Worm (Caenorhabditis elegans) whole organism, late embryonic: ENCODE results near the gene C26D10.3.

Experiments
- C38D4.7 ChIP-seq: fragments of 200-800 bp; sonication (Bioruptor generic); optimal IDR thresholded peaks from 2 replicates; lab custom pipeline; 2018; ENCODE audit warnings: mild to moderate bottlenecking, missing genetic modification characterization, moderate library complexity, missing compliant biosample characterization
- F13H6.1 ChIP-seq: sonication (generic microtip); optimal IDR thresholded peaks from 2 replicates; lab custom pipeline; 2016; ENCODE audit warnings: missing genetic modification characterization, missing compliant biosample characterization
- K09A11.1 ChIP-seq: sonication (generic microtip); optimal IDR thresholded peaks from 2 replicates; lab custom pipeline; 2017; ENCODE audit warnings: antibody characterized with exemption, mild to moderate bottlenecking, missing genetic modification characterization, missing compliant biosample characterization; ENCODE audit not compliant: insufficient read depth
- Y22D7AL.16 ChIP-seq: sonication (generic microtip); optimal IDR thresholded peaks from 2 replicates; lab custom pipeline; 2016; ENCODE audit warnings: missing genetic modification characterization, missing compliant biosample characterization
- ama-1 ChIP-seq: fragments of 150-350 bp; optimal IDR thresholded peaks from 2 replicates; lab custom pipeline; 2014
- ceh-14 ChIP-seq: sonication (generic microtip); optimal IDR thresholded peaks from 2 replicates; lab custom pipeline; 2016; ENCODE audit warnings: missing genotype, missing genetic modification characterization, missing compliant biosample characterization
- ceh-19 ChIP-seq: fragments of 200-800 bp; sonication (Bioruptor generic); optimal IDR thresholded peaks from 2 replicates; lab custom pipeline; 2018; ENCODE audit warnings: mild to moderate bottlenecking, missing genetic modification characterization, missing compliant biosample characterization
- ceh-24 ChIP-seq: sonication (generic microtip); optimal IDR thresholded peaks from 2 replicates; lab custom pipeline; 2016; ENCODE audit warnings: mild to moderate bottlenecking, missing genetic modification characterization, missing compliant biosample characterization
- ceh-45 ChIP-seq: fragments of 200-800 bp; sonication (Bioruptor generic); IDR thresholded peaks from 2 replicates; pipeline ENCODE4 v1.3.6; 2022; ENCODE audit warnings: missing genetic modification reagents, missing genetic modification characterization, missing compliant biosample characterization
- ceh-48 ChIP-seq: sonication (generic microtip); optimal IDR thresholded peaks from 2 replicates; lab custom pipeline; 2016; ENCODE audit warnings: missing genetic modification characterization, inconsistent platforms, missing compliant biosample characterization
- elt-2 ChIP-seq: sonication (generic microtip); optimal IDR thresholded peaks from 2 replicates; lab custom pipeline; 2016; ENCODE audit warnings: missing genetic modification reagents, missing genetic modification characterization, missing compliant biosample characterization
- ets-4 ChIP-seq: sonication (generic microtip); optimal IDR thresholded peaks from 2 replicates; lab custom pipeline; 2016; ENCODE audit warnings: missing genetic modification characterization, missing compliant biosample characterization
- hlh-30 ChIP-seq: sonication (generic microtip); optimal IDR thresholded peaks from 2 replicates; lab custom pipeline; 2017; ENCODE audit warnings: antibody characterized with exemption, missing genetic modification characterization, missing compliant biosample characterization; ENCODE audit not compliant: insufficient read depth
- hlh-6 ChIP-seq: sonication (generic microtip); optimal IDR thresholded peaks from 2 replicates; lab custom pipeline; 2016; ENCODE audit warnings: missing genotype, missing genetic modification characterization, missing compliant biosample characterization
- lim-6 ChIP-seq: sonication (generic microtip); optimal IDR thresholded peaks from 2 replicates; lab custom pipeline; 2016; ENCODE audit warnings: missing genetic modification characterization, missing compliant biosample characterization
- lin-11 ChIP-seq: fragments of 200-800 bp; sonication (Bioruptor generic); optimal IDR thresholded peaks from 2 replicates; lab custom pipeline; 2018; ENCODE audit warnings: mild to moderate bottlenecking, missing genetic modification characterization, missing compliant biosample characterization
- madf-2 ChIP-seq: sonication (generic microtip); optimal IDR thresholded peaks from 2 replicates; lab custom pipeline; 2017; ENCODE audit warnings: missing genetic modification characterization, missing compliant biosample characterization
- mec-3 ChIP-seq: sonication (generic microtip); optimal IDR thresholded peaks from 2 replicates; lab custom pipeline; 2016; ENCODE audit warnings: borderline replicate concordance, missing genetic modification characterization, missing compliant biosample characterization
- nfya-1 ChIP-seq: sonication (generic microtip); optimal IDR thresholded peaks from 2 replicates; lab custom pipeline; 2017; ENCODE audit warnings: missing genetic modification characterization, mild to moderate bottlenecking, missing compliant biosample characterization, antibody characterized with exemption, moderate library complexity
- nhr-11 ChIP-seq: fragments of 150-350 bp; optimal IDR thresholded peaks from 2 replicates; lab custom pipeline; 2014; ENCODE audit warnings: missing biosample characterization, missing genetic modification characterization
- nhr-232 ChIP-seq: sonication (generic microtip); optimal IDR thresholded peaks from 2 replicates; lab custom pipeline; 2016; ENCODE audit warnings: missing genetic modification characterization, missing compliant biosample characterization
- npax-4 ChIP-seq: sonication (generic microtip); optimal IDR thresholded peaks from 2 replicates; lab custom pipeline; 2016; ENCODE audit warnings: missing genetic modification characterization, missing compliant biosample characterization
- pat-9 ChIP-seq: fragments of 200-800 bp; sonication (Bioruptor generic); optimal IDR thresholded peaks from 2 replicates; lab custom pipeline; 2018; ENCODE audit warnings: mild to moderate bottlenecking, missing genetic modification characterization, moderate library complexity, missing compliant biosample characterization
- pax-1 ChIP-seq: fragments of 150-350 bp; optimal IDR thresholded peaks from 2 replicates; lab custom pipeline; 2014; ENCODE audit warnings: missing biosample characterization, missing genetic modification characterization
- pha-2 ChIP-seq: sonication (generic microtip); optimal IDR thresholded peaks from 2 replicates; lab custom pipeline; 2017; ENCODE audit warnings: mild to moderate bottlenecking, missing genetic modification characterization, missing compliant biosample characterization
- pha-4 ChIP-seq: fragments of 150-350 bp; optimal IDR thresholded peaks from 2 replicates; lab custom pipeline; 2018; ENCODE audit warnings: missing biosample characterization, missing genetic modification reagents, missing genetic modification characterization
- pros-1 ChIP-seq: fragments of 150-350 bp; optimal IDR thresholded peaks from 2 replicates; lab custom pipeline; 2014; ENCODE audit warnings: missing biosample characterization, missing genetic modification reagents, missing genetic modification characterization
- ref-2 ChIP-seq: sonication (generic microtip); optimal IDR thresholded peaks from 2 replicates; lab custom pipeline; 2016; ENCODE audit warnings: missing genetic modification characterization, missing compliant biosample characterization
- sdc-2 ChIP-seq: sonication (generic microtip); optimal IDR thresholded peaks from 2 replicates; lab custom pipeline; 2016; ENCODE audit warnings: missing genotype, missing genetic modification characterization, missing compliant biosample characterization
- sox-2 ChIP-seq: fragments of 200-800 bp; sonication (Bioruptor generic); IDR thresholded peaks from 2 replicates; pipeline ENCODE4 v1.3.6; 2022; ENCODE audit warnings: missing genetic modification reagents, missing genetic modification characterization, missing compliant biosample characterization
- tbx-7 ChIP-seq: sonication (generic microtip); optimal IDR thresholded peaks from 2 replicates; lab custom pipeline; 2016; ENCODE audit warnings: missing genotype, missing genetic modification characterization, missing compliant biosample characterization
- unc-3 ChIP-seq, 2 experiments: fragments of 200-800 bp in 1 of 2; sonication (Bioruptor generic) in 1 of 2; sonication (generic microtip) in 1 of 2; conservative IDR thresholded peaks in 1 of 2; optimal IDR thresholded peaks in 1 of 2; 2 replicates each; pipeline versions ENCODE4 v1.3.6 to Lab custom; 2016 to 2022; ENCODE audit warnings: missing compliant biosample characterization in 2 of 2, missing genetic modification characterization in 2 of 2, missing genetic modification reagents in 1 of 2
- unc-55 ChIP-seq: sonication (generic microtip); optimal IDR thresholded peaks from 2 replicates; lab custom pipeline; 2017; ENCODE audit warnings: missing biosample characterization, missing genetic modification reagents, missing genetic modification characterization
- unc-86 ChIP-seq: sonication (generic microtip); optimal IDR thresholded peaks from 2 replicates; lab custom pipeline; 2016; ENCODE audit warnings: missing genetic modification characterization, missing compliant biosample characterization
- zip-5 ChIP-seq: sonication (generic microtip); optimal IDR thresholded peaks from 2 replicates; lab custom pipeline; 2016; ENCODE audit warnings: missing genetic modification characterization, missing compliant biosample characterization
- ztf-16 ChIP-seq: sonication (generic microtip); optimal IDR thresholded peaks from 2 replicates; lab custom pipeline; 2017; ENCODE audit warnings: missing genetic modification characterization, missing compliant biosample characterization

Gene C26D10.3

DNA sequence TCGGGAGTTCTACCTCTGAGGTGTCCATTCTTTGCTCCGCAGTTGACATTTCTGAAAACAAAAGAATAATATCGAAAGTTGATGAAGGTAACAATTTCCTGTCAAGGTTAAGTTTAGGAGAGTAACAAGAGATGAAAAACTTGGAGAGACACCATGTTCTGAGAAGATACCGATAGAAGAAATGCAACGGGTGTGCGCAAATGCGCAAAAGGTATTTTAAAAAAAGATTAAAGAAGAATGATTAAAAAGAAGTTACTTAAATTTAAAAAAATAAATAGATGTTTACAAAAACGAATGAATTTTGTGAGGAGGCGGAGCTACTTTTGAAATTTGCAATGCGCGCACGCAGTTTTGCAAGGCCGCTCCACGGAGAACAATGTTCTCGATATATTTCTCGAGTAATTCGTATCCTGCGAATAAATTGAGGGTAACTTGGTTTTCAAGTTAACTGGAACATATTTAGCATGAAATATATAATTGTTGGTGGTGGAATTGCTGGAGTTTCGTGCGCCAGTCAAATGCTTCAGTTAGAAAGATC lies at the start of gene C26D10.3, which contains the start of gene ran-3 (continued):
- TF ChIP-seq unc-55 (GFP tag; lab: Kevin White, UChicago) (no peak), pha-4 (tag; lab: Kevin White, UChicago) (no peak), hlh-6 (tag; lab: Kevin White, UChicago) (no peak), unc-3 (GFP tag; conservative IDR thresholded peaks at IDR 0.05; lab: Robert Waterston, UW) (no peak), unc-3 (tag; optimal IDR thresholded peaks at IDR 0.05; lab: Kevin White, UChicago) (no peak), npax-4 (no peak), F13H6.1 (no peak), sdc-2 (tag; lab: Kevin White, UChicago) (no peak), pros-1 (no peak), zip-5 (tag; lab: Kevin White, UChicago) (peak; percentile 40), ztf-16 (tag; lab: Kevin White, UChicago) (no peak), sox-2 (GFP tag; lab: Robert Waterston, UW) (0 out of 2 replicates have a peak, but pooled peaks have one; percentile 13), pat-9 (tag; lab: Kevin White, UChicago) (peak; percentile 10), nhr-11 (no peak), ceh-19 (no peak), Y22D7AL.16 (tag; lab: Kevin White, UChicago) (no peak), ceh-24 (tag; lab: Kevin White, UChicago) (no peak)

DNA sequence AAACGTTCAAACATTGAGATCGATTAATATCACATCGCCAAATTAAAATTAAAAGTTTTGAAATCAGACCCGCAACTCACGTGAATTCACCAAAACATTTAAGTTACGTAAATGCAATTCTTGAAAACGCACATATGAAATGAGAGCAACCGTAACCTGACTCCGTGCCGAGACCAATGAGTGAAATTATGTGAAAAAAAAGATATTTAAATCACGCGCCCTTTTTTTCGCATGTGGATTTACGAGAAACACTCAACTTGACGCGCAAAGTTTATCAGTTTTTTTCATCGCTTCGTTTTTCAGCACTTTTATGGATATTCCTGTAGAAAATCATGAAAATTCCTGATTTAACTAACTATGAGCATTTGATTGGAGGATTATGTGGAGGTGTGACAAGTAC lies 49.1 kb upstream of the C26D10.3 start, which contains the start of the genes gei-14 and slc-25A32:
Gene gei-14, minus strand, starts transcription at position 175 of the 400 bp plus-strand sequence.
Gene slc-25A32, plus strand, starts transcription at position 242 of the 400 bp plus-strand sequence.
- TF ChIP-seq elt-2 (tag; lab: Kevin White, UChicago) (peak; percentile 6), nhr-232 (tag; lab: Kevin White, UChicago) (no peak), unc-3 (GFP tag; conservative IDR thresholded peaks at IDR 0.05; lab: Robert Waterston, UW) (no peak), unc-3 (tag; optimal IDR thresholded peaks at IDR 0.05; lab: Kevin White, UChicago) (no peak), ref-2 (tag; lab: Kevin White, UChicago) (no peak), hlh-30 (peak; percentile 17), nfya-1 (tag; lab: Kevin White, UChicago) (peak; percentile 6), mec-3 (tag; lab: Kevin White, UChicago) (no peak), ceh-19 (no peak), pha-2 (tag; lab: Kevin White, UChicago) (no peak)
- TF ChIP-seq, all 69 proteins: peak for 3

DNA sequence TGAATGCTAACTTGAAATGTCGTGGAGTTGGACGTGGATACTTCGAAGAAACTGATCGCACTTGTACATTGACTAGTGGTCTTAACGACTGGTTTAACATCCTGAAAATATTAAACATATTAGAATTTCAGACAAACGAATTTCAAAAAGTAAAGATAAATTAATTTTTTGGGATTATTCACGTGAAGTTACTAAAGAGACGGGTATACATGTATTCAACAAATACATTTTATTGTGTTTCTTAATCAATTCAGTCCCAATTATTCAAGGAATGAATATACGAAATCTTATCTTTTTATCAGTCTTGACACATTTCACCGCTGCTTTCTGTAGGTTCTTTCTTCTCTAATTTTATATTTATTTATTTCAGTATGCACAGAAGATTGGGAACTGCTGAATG lies 46.8 kb upstream of the C26D10.3 start, which contains the start of the genes mrpl-10 and clec-142:
Gene mrpl-10, minus strand, starts transcription at position 101 of the 400 bp plus-strand sequence.
Gene clec-142, plus strand, starts transcription at position 264 of the 400 bp plus-strand sequence.
- TF ChIP-seq ceh-45: no peak
- no peak for TF ChIP-seq madf-2
- TF ChIP-seq, all 69 proteins: peak for 0

DNA sequence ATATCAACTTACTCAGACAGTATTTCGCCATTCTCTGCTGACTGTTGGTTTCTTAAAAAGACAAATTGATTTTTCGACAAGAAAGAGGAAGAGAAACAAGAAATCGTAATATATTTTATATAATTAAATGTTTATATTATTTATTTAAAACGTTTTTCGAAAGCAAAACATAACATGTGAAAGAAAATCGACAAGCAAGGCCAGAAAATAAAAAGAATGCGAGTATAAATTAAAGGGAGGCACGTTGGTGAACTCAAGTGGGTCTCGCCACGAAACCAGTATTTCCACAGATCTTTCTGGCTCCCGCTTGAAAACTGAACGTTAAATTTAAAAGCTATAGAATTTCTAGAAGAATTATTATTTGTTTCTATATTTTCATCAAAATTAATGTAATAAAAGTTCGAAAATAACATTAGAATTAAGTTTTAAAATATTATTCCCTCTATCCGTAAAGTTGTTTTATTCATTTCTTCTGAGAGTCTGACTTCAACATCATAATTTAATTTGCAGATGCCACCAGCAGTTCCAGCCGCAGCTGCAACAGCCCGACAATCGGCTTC lies 41.9 kb upstream of the C26D10.3 start, which contains the start of the genes nst-1 and cct-4:
Gene nst-1, minus strand, starts transcription at position 51 of the 560 bp plus-strand sequence.
Gene cct-4, plus strand, starts transcription at position 510 of the 560 bp plus-strand sequence.
- no peak for TF ChIP-seq ama-1 (lab: Kevin White, UChicago)
- TF ChIP-seq madf-2: no peak
- TF ChIP-seq zip-5 (tag; lab: Kevin White, UChicago): no peak
- no peak for TF ChIP-seq mec-3 (tag; lab: Kevin White, UChicago)
- TF ChIP-seq C38D4.7 (GFP tag; lab: Kevin White, UChicago): no peak
- no peak for TF ChIP-seq hlh-6 (tag; lab: Kevin White, UChicago)
- no peak for TF ChIP-seq pax-1 (tag; lab: Kevin White, UChicago)
- no peak for TF ChIP-seq ceh-14
- no peak for TF ChIP-seq K09A11.1 (tag; lab: Kevin White, UChicago)
- TF ChIP-seq ets-4 (tag; lab: Kevin White, UChicago): no peak
- no peak for TF ChIP-seq unc-86 (tag; lab: Kevin White, UChicago)
- no peak for TF ChIP-seq ztf-16 (tag; lab: Kevin White, UChicago)
- TF ChIP-seq lim-6 (tag; lab: Kevin White, UChicago): no peak
- no peak for TF ChIP-seq lin-11 (tag; lab: Kevin White, UChicago)
- no peak for TF ChIP-seq pha-4 (tag; lab: Kevin White, UChicago)
- TF ChIP-seq tbx-7 (tag; lab: Kevin White, UChicago): no peak
- TF ChIP-seq pat-9 (tag; lab: Kevin White, UChicago): no peak
- TF ChIP-seq ceh-48: no peak
